Fruit fly (Drosophila melanogaster) whole organism, prepupa: ENCODE results near the gene Vha100-4.

Source experiments
- CG10631 ChIP-seq: fragments of 200-800 bp; sonication (Bioruptor generic); optimal IDR thresholded peaks from 2 replicates; lab custom pipeline; 2016; ENCODE audit warnings: missing biosample characterization, missing genetic modification characterization
- CG11902 ChIP-seq: fragments of 200-800 bp; sonication (Bioruptor generic); optimal IDR thresholded peaks from 3 replicates; lab custom pipeline; 2016; ENCODE audit warnings: missing biosample characterization, missing genetic modification characterization
- CG15336 ChIP-seq: fragments of 200-800 bp; sonication (Bioruptor generic); IDR thresholded peaks from 2 replicates; pipeline ENCODE4 v1.3.6; 2022; ENCODE audit warnings: missing biosample characterization, missing genetic modification characterization
- CG1621 ChIP-seq: fragments of 200-800 bp; sonication (Bioruptor generic); optimal IDR thresholded peaks from 3 replicates; lab custom pipeline; 2018; ENCODE audit warnings: missing biosample characterization, mild to moderate bottlenecking, missing genetic modification characterization
- CG3032 ChIP-seq: fragments of 200-800 bp; optimal IDR thresholded peaks from 2 replicates; lab custom pipeline; 2019; ENCODE audit warnings: missing biosample characterization, mild to moderate bottlenecking, missing genetic modification characterization, moderate library complexity
- CG31627 ChIP-seq: fragments of 200-800 bp; sonication (Bioruptor generic); optimal IDR thresholded peaks from 3 replicates; lab custom pipeline; 2016; ENCODE audit warnings: missing biosample characterization, missing genetic modification characterization
- CG34406 ChIP-seq: fragments of 200-800 bp; sonication (Bioruptor generic); optimal IDR thresholded peaks from 3 replicates; lab custom pipeline; 2016; ENCODE audit warnings: missing biosample characterization, missing genetic modification characterization
- CG3919 ChIP-seq: fragments of 200-800 bp; sonication (Bioruptor generic); optimal IDR thresholded peaks from 3 replicates; lab custom pipeline; 2016; ENCODE audit warnings: missing biosample characterization, missing genetic modification characterization
- CG4318 ChIP-seq: fragments of 200-800 bp; sonication (Bioruptor generic); optimal IDR thresholded peaks from 3 replicates; lab custom pipeline; 2017; ENCODE audit warnings: missing biosample characterization, mild to moderate bottlenecking, missing genetic modification characterization
- CG6163 ChIP-seq: fragments of 200-800 bp; sonication (Bioruptor generic); IDR thresholded peaks from 3 replicates; pipeline ENCODE4 v1.3.6; 2022; ENCODE audit warnings: missing biosample characterization, missing genetic modification characterization
- CG6854 ChIP-seq: fragments of 200-800 bp; sonication (Bioruptor generic); optimal IDR thresholded peaks from 2 replicates; lab custom pipeline; 2017; ENCODE audit warnings: missing biosample characterization, mild to moderate bottlenecking, missing genetic modification characterization
- CG7368 ChIP-seq: fragments of 200-800 bp; sonication (Bioruptor generic); optimal IDR thresholded peaks from 3 replicates; lab custom pipeline; 2016; ENCODE audit warnings: missing biosample characterization, missing genetic modification characterization
- CG8319 ChIP-seq: fragments of 200-800 bp; sonication (Bioruptor generic); optimal IDR thresholded peaks from 3 replicates; lab custom pipeline; 2016; ENCODE audit warnings: missing biosample characterization, missing genetic modification characterization
- CG8632 ChIP-seq: fragments of 200-800 bp; sonication (Bioruptor generic); optimal IDR thresholded peaks from 3 replicates; lab custom pipeline; 2016; ENCODE audit warnings: missing biosample characterization, missing genetic modification characterization
- CG9139 ChIP-seq: fragments of 200-800 bp; sonication (Bioruptor generic); optimal IDR thresholded peaks from 3 replicates; lab custom pipeline; 2017; ENCODE audit warnings: missing biosample characterization, mild to moderate bottlenecking, missing genetic modification characterization
- Eip75B ChIP-seq: fragments of 200-800 bp; sonication (Bioruptor generic); optimal IDR thresholded peaks from 3 replicates; lab custom pipeline; 2016; ENCODE audit warnings: missing biosample characterization, missing genetic modification characterization
- Eip78C ChIP-seq: fragments of 200-800 bp; sonication (Bioruptor generic); peaks from one replicate; lab custom pipeline; 2016; ENCODE audit warnings: missing biosample characterization, missing genetic modification characterization
- Ets96B ChIP-seq: fragments of 200-800 bp; optimal IDR thresholded peaks from 2 replicates; lab custom pipeline; 2019; ENCODE audit warnings: missing biosample characterization, mild to moderate bottlenecking, missing genetic modification characterization, moderate library complexity
- Gug ChIP-seq: fragments of 200-800 bp; sonication (Bioruptor generic); IDR thresholded peaks from 2 replicates; pipeline ENCODE4 v1.3.6; 2022; ENCODE audit warnings: missing biosample characterization, missing genetic modification characterization
- Hr38 ChIP-seq: sonication (Bioruptor generic); optimal IDR thresholded peaks from 2 replicates; lab custom pipeline; 2016; ENCODE audit warnings: missing biosample characterization, missing genetic modification characterization
- Hr39 ChIP-seq: fragments of 200-800 bp; sonication (Bioruptor generic); optimal IDR thresholded peaks from 2 replicates; lab custom pipeline; 2016; ENCODE audit warnings: missing biosample characterization, missing genetic modification characterization
- Hr4 ChIP-seq: fragments of 200-800 bp; sonication (Bioruptor generic); optimal IDR thresholded peaks from 3 replicates; lab custom pipeline; 2016; ENCODE audit warnings: missing biosample characterization, missing genetic modification characterization
- Lpt ChIP-seq: fragments of 200-800 bp; sonication (Bioruptor generic); optimal IDR thresholded peaks from 3 replicates; lab custom pipeline; 2016; ENCODE audit warnings: missing biosample characterization, missing genetic modification characterization
- OdsH ChIP-seq: fragments of 200-800 bp; sonication (Bioruptor generic); optimal IDR thresholded peaks from 3 replicates; lab custom pipeline; 2016; ENCODE audit warnings: missing biosample characterization, missing genetic modification characterization
- Sox102F ChIP-seq: fragments of 200-800 bp; sonication (Bioruptor generic); optimal IDR thresholded peaks from 2 replicates; lab custom pipeline; 2016; ENCODE audit warnings: missing biosample characterization, mild to moderate bottlenecking, missing genetic modification characterization
- Sox14 ChIP-seq: fragments of 200-800 bp; sonication (Bioruptor generic); optimal IDR thresholded peaks from 3 replicates; lab custom pipeline; 2016; ENCODE audit warnings: missing biosample characterization, missing genetic modification characterization
- achi ChIP-seq: fragments of 200-800 bp; sonication (Bioruptor generic); optimal IDR thresholded peaks from 3 replicates; lab custom pipeline; 2016; ENCODE audit warnings: missing biosample characterization, missing genetic modification characterization
- cyc ChIP-seq: fragments of 200-800 bp; sonication (Bioruptor generic); optimal IDR thresholded peaks from 3 replicates; lab custom pipeline; 2016; ENCODE audit warnings: missing biosample characterization, missing genetic modification characterization
- dac ChIP-seq: fragments of 200-800 bp; sonication (Bioruptor generic); optimal IDR thresholded peaks from 2 replicates; lab custom pipeline; 2017; ENCODE audit warnings: missing biosample characterization, mild to moderate bottlenecking, missing genetic modification characterization
- dsx ChIP-seq: fragments of 200-800 bp; optimal IDR thresholded peaks from 3 replicates; lab custom pipeline; 2019; ENCODE audit warnings: missing biosample characterization, mild to moderate bottlenecking, missing genetic modification characterization, moderate library complexity; ENCODE audit not compliant: poor library complexity, severe bottlenecking
- eg ChIP-seq: fragments of 200-800 bp; sonication (Bioruptor generic); IDR thresholded peaks from 3 replicates; pipeline ENCODE4 v1.3.6; 2022; ENCODE audit warnings: missing biosample characterization, missing genetic modification characterization
- esn ChIP-seq: fragments of 200-800 bp; sonication (Bioruptor generic); optimal IDR thresholded peaks from 2 replicates; lab custom pipeline; 2016; ENCODE audit warnings: missing biosample characterization, mild to moderate bottlenecking, missing genetic modification characterization, moderate library complexity
- fd59A ChIP-seq: fragments of 200-800 bp; sonication (Bioruptor generic); optimal IDR thresholded peaks from 2 replicates; lab custom pipeline; 2017; ENCODE audit warnings: missing biosample characterization, mild to moderate bottlenecking, missing genetic modification characterization, missing genetic modification reagents
- fkh ChIP-seq: fragments of 200-800 bp; sonication (Bioruptor generic); optimal IDR thresholded peaks from 3 replicates; lab custom pipeline; 2017; ENCODE audit warnings: missing biosample characterization, mild to moderate bottlenecking, missing genetic modification characterization, moderate library complexity
- lz ChIP-seq: fragments of 200-800 bp; sonication (Bioruptor generic); optimal IDR thresholded peaks from 3 replicates; lab custom pipeline; 2016; ENCODE audit warnings: missing biosample characterization, missing genetic modification characterization
- salr ChIP-seq, 2 experiments: fragments of 200-800 bp; sonication (Bioruptor generic); optimal IDR thresholded peaks; 3 replicates each; lab custom pipeline; 2016 to 2018; ENCODE audit warnings: missing biosample characterization in 2 of 2, missing genetic modification characterization in 2 of 2, mild to moderate bottlenecking in 1 of 2
- spab ChIP-seq: fragments of 200-800 bp; sonication (Bioruptor generic); optimal IDR thresholded peaks from 2 replicates; lab custom pipeline; 2017; ENCODE audit warnings: missing biosample characterization, mild to moderate bottlenecking, missing genetic modification characterization, missing genetic modification reagents
- svp ChIP-seq: fragments of 200-800 bp; sonication (Bioruptor generic); peaks from one replicate; lab custom pipeline; 2016; ENCODE audit warnings: missing biosample characterization, missing genetic modification characterization
- topi ChIP-seq: fragments of 200-800 bp; sonication (Bioruptor generic); optimal IDR thresholded peaks from 3 replicates; lab custom pipeline; 2016; ENCODE audit warnings: missing biosample characterization, missing genetic modification characterization
- vri ChIP-seq: fragments of 200-800 bp; sonication (Bioruptor generic); optimal IDR thresholded peaks from 3 replicates; lab custom pipeline; 2016; ENCODE audit warnings: missing biosample characterization, mild to moderate bottlenecking, missing genetic modification characterization

The Vha100-4 gene

DNA sequence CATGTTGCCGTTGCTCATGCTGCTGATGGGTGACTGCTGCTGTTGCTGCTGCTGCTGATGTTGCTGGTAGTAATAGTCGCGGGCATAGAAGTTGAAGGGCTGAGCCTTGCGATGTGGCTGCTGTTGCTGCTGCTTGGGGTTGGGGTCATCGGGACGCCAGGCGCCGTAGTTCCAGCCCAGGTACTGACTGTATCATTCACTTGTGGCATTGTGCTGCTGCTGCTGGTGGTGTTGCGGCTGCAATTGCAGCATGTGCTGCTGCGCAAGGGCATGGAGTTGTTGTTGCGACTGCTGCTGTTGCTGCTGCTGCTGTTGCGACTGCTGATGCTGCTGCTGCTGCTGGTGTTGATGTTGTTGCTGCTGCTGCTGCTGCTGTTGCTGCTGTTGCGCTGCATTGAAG, 32.8 kb upstream of the Vha100-4 start:
- TF ChIP-seq CG3919 (GFP tag; lab: Kevin White, UChicago) (peak; percentile 18), vri (no peak)
- TF ChIP-seq, all 60 proteins: peak for 1

DNA sequence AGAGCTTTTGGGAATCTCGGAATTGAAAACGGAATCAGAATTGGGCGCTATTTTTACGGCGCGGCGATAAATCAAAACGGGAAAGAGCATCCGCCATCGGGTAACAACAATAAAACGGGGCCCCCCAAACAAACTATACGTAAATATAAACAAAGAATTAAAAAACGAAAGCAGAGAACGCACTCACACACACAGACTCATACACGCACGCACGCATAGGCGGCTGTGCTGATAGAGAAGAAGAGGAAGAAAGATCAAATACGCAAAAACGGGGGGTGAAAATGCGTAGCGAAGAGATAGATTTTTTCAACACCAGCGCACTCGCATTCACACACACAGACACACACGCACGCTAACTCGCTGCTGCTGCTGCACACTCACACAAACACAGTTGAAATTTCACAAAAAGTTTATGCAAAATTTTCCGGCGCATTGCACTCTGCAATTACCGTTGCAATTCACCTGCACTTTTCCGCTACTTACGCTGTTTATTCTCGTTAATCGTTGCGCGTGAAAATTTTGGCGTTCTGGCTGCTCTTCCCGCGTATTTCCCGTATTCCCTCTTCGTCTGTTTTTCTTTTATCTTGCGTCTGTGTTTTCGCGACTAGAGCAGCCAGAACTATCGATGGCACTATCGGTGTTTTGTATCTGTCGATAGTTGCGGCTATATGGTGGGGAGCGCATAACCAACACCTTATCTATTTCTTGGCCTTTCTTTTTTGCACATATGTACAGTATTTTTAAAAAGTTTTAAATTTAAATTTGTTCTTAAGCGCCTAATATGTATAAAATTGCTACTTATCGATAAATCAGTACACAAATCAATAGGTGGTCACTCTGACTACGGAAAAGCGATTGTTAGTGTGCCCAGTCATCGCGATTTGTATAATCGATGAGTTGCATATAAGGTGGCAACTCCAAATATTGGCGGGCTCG, 22.9 kb upstream of the Vha100-4 start, which contains the start of gene CG31122:
Gene CG31122, minus strand, starts transcription at position 596 of the 936 bp plus-strand sequence.
- TF ChIP-seq fd59A: no peak
- TF ChIP-seq esn (GFP tag; lab: Kevin White, UChicago): no peak
- peak; percentile 82 for TF ChIP-seq Eip78C (GFP tag; lab: Kevin White, UChicago)
- peak; percentile 19 for TF ChIP-seq CG1621
- no peak for TF ChIP-seq Sox102F (GFP tag; lab: Kevin White, UChicago)
- peak; percentile 56 for TF ChIP-seq CG31627
- TF ChIP-seq CG10631 (GFP tag; lab: Kevin White, UChicago): no peak
- no peak for TF ChIP-seq CG4318 (GFP tag; lab: Kevin White, UChicago)
- TF ChIP-seq CG9139 (GFP tag; lab: Kevin White, UChicago): no peak
- TF ChIP-seq Hr39 (GFP tag; lab: Kevin White, UChicago): peak; percentile 39
- TF ChIP-seq salr (GFP tag; optimal IDR thresholded peaks at IDR 0.05; lab: Kevin White, UChicago): peak in 1 of 2 experiments; percentile 20
- no peak for TF ChIP-seq CG7368 (GFP tag; lab: Kevin White, UChicago)
- peak; percentile 37 for TF ChIP-seq Eip75B (GFP tag; lab: Kevin White, UChicago)
- TF ChIP-seq CG34406 (GFP tag; lab: Kevin White, UChicago): peak; percentile 9
- no peak for TF ChIP-seq Gug (GFP tag; lab: Robert Waterston, UW)
- peak; percentile 22; the same call in 1 of the 3 replicates for TF ChIP-seq CG6163 (GFP tag; lab: Robert Waterston, UW)
- TF ChIP-seq CG3919 (GFP tag; lab: Kevin White, UChicago): peak; percentile 54
- TF ChIP-seq dsx (GFP tag; lab: Kevin White, UChicago): peak; percentile 20
- TF ChIP-seq CG8319 (GFP tag; lab: Kevin White, UChicago): no peak
- peak; percentile 31 for TF ChIP-seq cyc (GFP tag; lab: Kevin White, UChicago)
- TF ChIP-seq Lpt (GFP tag; lab: Kevin White, UChicago): peak; percentile 47
- no peak for TF ChIP-seq Hr38 (GFP tag; lab: Kevin White, UChicago)
- peak; percentile 91 for TF ChIP-seq fkh
- TF ChIP-seq Hr4 (GFP tag; lab: Kevin White, UChicago): peak; percentile 12
- peak; percentile 37 for TF ChIP-seq lz (GFP tag; lab: Kevin White, UChicago)
- peak; percentile 43 for TF ChIP-seq CG15336 (GFP tag; lab: Robert Waterston, UW)
- no peak for TF ChIP-seq svp (GFP tag; lab: Kevin White, UChicago)
- no peak for TF ChIP-seq eg (GFP tag; lab: Robert Waterston, UW)
- TF ChIP-seq CG6854 (GFP tag; lab: Kevin White, UChicago): no peak
- peak; percentile 19 for TF ChIP-seq dac
- TF ChIP-seq vri: no peak
- peak; percentile 47 for TF ChIP-seq Sox14 (GFP tag; lab: Kevin White, UChicago)
- TF ChIP-seq CG11902 (GFP tag; lab: Kevin White, UChicago): no peak

DNA sequence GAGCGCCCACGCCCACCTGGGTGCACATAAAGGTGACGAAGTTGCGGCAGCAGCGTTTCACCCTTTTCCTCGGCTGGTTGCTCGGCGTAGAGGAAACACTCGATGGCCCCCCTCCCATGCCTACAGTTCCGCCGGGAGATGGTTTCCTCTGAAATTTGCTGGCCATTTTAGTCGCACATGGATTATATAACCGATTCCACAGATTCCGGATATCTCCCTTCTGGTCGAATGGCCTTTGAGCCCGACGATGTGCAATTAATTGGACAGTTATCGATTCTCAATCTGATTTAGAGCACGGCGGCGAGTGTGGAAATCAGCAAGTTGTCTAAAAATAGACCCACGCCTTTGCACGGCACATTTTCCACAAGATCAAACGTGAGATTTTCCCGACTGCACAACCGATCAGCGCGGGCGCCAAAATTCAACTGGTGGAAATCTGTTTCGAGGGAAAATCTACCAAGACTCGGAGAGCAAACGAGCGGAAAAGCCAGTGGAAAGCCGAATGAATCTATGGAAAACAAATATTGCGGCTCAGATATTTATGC, 21.7 kb upstream of the Vha100-4 start, which contains the start of gene CG10864:
Gene CG10864, minus strand, starts transcription at position 427 of the 545 bp plus-strand sequence.
- TF ChIP-seq CG8632 (no peak), CG3919 (GFP tag; lab: Kevin White, UChicago) (no peak)

DNA sequence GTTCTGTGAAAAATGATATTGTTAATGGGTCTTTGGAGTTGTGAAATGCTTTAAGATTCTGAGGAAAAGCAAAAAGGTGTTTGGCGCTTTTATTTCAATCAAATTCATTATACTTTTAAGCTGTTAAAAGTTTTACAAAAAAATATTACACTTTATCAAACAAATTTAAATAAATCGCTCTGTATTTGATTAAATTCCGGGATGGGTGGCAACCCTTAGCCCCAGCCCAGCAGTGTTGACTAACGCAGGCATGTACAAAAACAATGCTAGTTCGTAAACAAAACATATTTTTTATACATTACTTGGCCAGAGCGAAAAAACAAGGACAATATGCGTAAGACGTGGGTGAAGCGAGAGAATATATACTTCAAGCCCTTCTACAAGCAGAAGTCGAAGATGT, 15.1 kb upstream of the Vha100-4 start, which contains the start of gene CG7685:
Gene CG7685, plus strand, starts transcription at position 228 of the 400 bp plus-strand sequence.
- TF ChIP-seq fd59A (peak; percentile 4), spab (GFP tag; lab: Kevin White, UChicago) (no peak), dsx (GFP tag; lab: Kevin White, UChicago) (peak; percentile 28), CG7368 (GFP tag; lab: Kevin White, UChicago) (peak; percentile 22), achi (GFP tag; lab: Kevin White, UChicago) (peak; percentile 62), OdsH (GFP tag; lab: Kevin White, UChicago) (peak; percentile 67), CG3919 (GFP tag; lab: Kevin White, UChicago) (peak; percentile 76), cyc (GFP tag; lab: Kevin White, UChicago) (peak; percentile 66), fkh (peak; percentile 94), Hr38 (GFP tag; lab: Kevin White, UChicago) (no peak), Hr39 (GFP tag; lab: Kevin White, UChicago) (peak; percentile 73), Sox14 (GFP tag; lab: Kevin White, UChicago) (peak; percentile 79), Ets96B (tag; lab: Kevin White, UChicago) (peak; percentile 51), CG6854 (GFP tag; lab: Kevin White, UChicago) (peak; percentile 33), topi (GFP tag; lab: Kevin White, UChicago) (peak; percentile 75), CG3032 (tag; lab: Kevin White, UChicago) (peak; percentile 52), Sox102F (GFP tag; lab: Kevin White, UChicago) (no peak), CG9139 (GFP tag; lab: Kevin White, UChicago) (no peak), Gug (GFP tag; lab: Robert Waterston, UW) (no peak), Hr4 (GFP tag; lab: Kevin White, UChicago) (peak; percentile 66), CG8319 (GFP tag; lab: Kevin White, UChicago) (peak; percentile 47), esn (GFP tag; lab: Kevin White, UChicago) (peak; percentile 79)
